Worm (Caenorhabditis elegans) whole organism, late embryonic: ENCODE measurements around the gene kin-24.

ENCODE experiments used
- K02D7.2 ChIP-seq: sonication (generic microtip); optimal IDR thresholded peaks from 2 replicates; lab custom pipeline; 2017; ENCODE audit warnings: mild to moderate bottlenecking, missing genetic modification characterization, missing compliant biosample characterization
- ceh-45 ChIP-seq: fragments of 200-800 bp; sonication (Bioruptor generic); IDR thresholded peaks from 2 replicates; pipeline ENCODE4 v1.3.6; 2022; ENCODE audit warnings: missing genetic modification reagents, missing genetic modification characterization, missing compliant biosample characterization
- fkh-10 ChIP-seq: fragments of 150-350 bp; optimal IDR thresholded peaks from 2 replicates; lab custom pipeline; 2014; ENCODE audit warnings: missing biosample characterization, missing genetic modification reagents, missing genetic modification characterization
- hlh-6 ChIP-seq: sonication (generic microtip); optimal IDR thresholded peaks from 2 replicates; lab custom pipeline; 2016; ENCODE audit warnings: missing genotype, missing genetic modification characterization, missing compliant biosample characterization
- pag-3 ChIP-seq: sonication (generic microtip); optimal IDR thresholded peaks from 2 replicates; lab custom pipeline; 2016; ENCODE audit warnings: missing compliant biosample characterization, missing genetic modification characterization, borderline replicate concordance
- pat-9 ChIP-seq: fragments of 200-800 bp; sonication (Bioruptor generic); optimal IDR thresholded peaks from 2 replicates; lab custom pipeline; 2018; ENCODE audit warnings: mild to moderate bottlenecking, missing genetic modification characterization, moderate library complexity, missing compliant biosample characterization
- syd-9 ChIP-seq: sonication (generic microtip); optimal IDR thresholded peaks from 2 replicates; lab custom pipeline; 2016; ENCODE audit warnings: mild to moderate bottlenecking, missing genetic modification characterization, moderate library complexity, missing compliant biosample characterization
- unc-86 ChIP-seq: sonication (generic microtip); optimal IDR thresholded peaks from 2 replicates; lab custom pipeline; 2016; ENCODE audit warnings: missing genetic modification characterization, missing compliant biosample characterization
- ztf-16 ChIP-seq: sonication (generic microtip); optimal IDR thresholded peaks from 2 replicates; lab custom pipeline; 2017; ENCODE audit warnings: missing genetic modification characterization, missing compliant biosample characterization

ce11 chrIV:9822585-9822984 lies 18.3 kb downstream of the kin-24 start:
- TF ChIP-seq syd-9 (tag; lab: Kevin White, UChicago) (no peak), pag-3 (tag; lab: Kevin White, UChicago) (no peak), fkh-10 (GFP tag; lab: Kevin White, UChicago) (no peak), pat-9 (tag; lab: Kevin White, UChicago) (no peak), unc-86 (tag; lab: Kevin White, UChicago) (no peak), K02D7.2 (tag; lab: Kevin White, UChicago) (no peak), ceh-45 (no peak), ztf-16 (tag; lab: Kevin White, UChicago) (no peak), hlh-6 (tag; lab: Kevin White, UChicago) (no peak)
